Worm (Caenorhabditis elegans): Measurements from ENCODE around the gene ZK1128.7.
A peak's percentile ranks its signal among the peaks of the same experiment; 100 is the strongest.

ZK1128.7 gene

ce11 chrIII:10153003-10153402 lies 16.2 kb downstream of the ZK1128.7 start (continued):
- no peak for TF ChIP-seq mes-2 (tag; optimal IDR thresholded peaks at IDR 0.05; ENCODE audit: poor library complexity, severe bottlenecking)
- TF ChIP-seq duxl-1 (tag; optimal IDR thresholded peaks at IDR 0.05; ENCODE audit: poor library complexity): no peak
- TF ChIP-seq jun-1 (tag; optimal IDR thresholded peaks at IDR 0.05): no peak
- no peak for TF ChIP-seq egl-27 (tag; optimal IDR thresholded peaks at IDR 0.05)
- TF ChIP-seq pqm-1 (tag; optimal IDR thresholded peaks at IDR 0.05): no peak
- TF ChIP-seq spr-1 (tag; optimal IDR thresholded peaks at IDR 0.05): no peak
- TF ChIP-seq snpc-1.2 (GFP tag; IDR thresholded peaks at IDR 0.05): no peak
- no peak for TF ChIP-seq Y105C5A.15 (GFP tag; IDR thresholded peaks at IDR 0.05)
- no peak for TF ChIP-seq madf-5 (GFP tag; IDR thresholded peaks at IDR 0.05)
- TF ChIP-seq nhr-76 (tag; optimal IDR thresholded peaks at IDR 0.05): no peak
- TF ChIP-seq zip-11 (GFP tag; IDR thresholded peaks at IDR 0.05): no peak
- TF ChIP-seq zfp-2 (tag; optimal IDR thresholded peaks at IDR 0.05): no peak
- no peak for TF ChIP-seq lin-38 (GFP tag; IDR thresholded peaks at IDR 0.05)
- no peak for TF ChIP-seq ceh-28 (tag; optimal IDR thresholded peaks at IDR 0.05)
- no peak for TF ChIP-seq nhr-6 (tag; optimal IDR thresholded peaks at IDR 0.05)
- TF ChIP-seq nhr-102 (tag; optimal IDR thresholded peaks at IDR 0.05): no peak
- no peak for TF ChIP-seq F10B5.3 (tag; optimal IDR thresholded peaks at IDR 0.05)
- TF ChIP-seq spr-3 (GFP tag; optimal IDR thresholded peaks at IDR 0.05): no peak
- TF ChIP-seq skn-1 (tag; optimal IDR thresholded peaks at IDR 0.05): no peak
- peak; percentile 61 for TF ChIP-seq aha-1 (tag)
- peak; percentile 74 for TF ChIP-seq ctbp-1 (GFP tag; IDR thresholded peaks at IDR 0.05)
- TF ChIP-seq set-16 (GFP tag; IDR thresholded peaks at IDR 0.05): 0 out of 2 replicates have a peak, but pooled peaks have one; percentile 4
- TF ChIP-seq Y48G9A.11 (GFP tag; IDR thresholded peaks at IDR 0.05): no peak
- TF ChIP-seq tra-1 (GFP tag; IDR thresholded peaks at IDR 0.05): 0 out of 2 replicates have a peak, but pooled peaks have one; percentile 28
- TF ChIP-seq mdt-29 (GFP tag; IDR thresholded peaks at IDR 0.05): 0 out of 2 replicates have a peak, but pooled peaks have one; percentile 46
- peak in 1 of 2 experiments; percentile 96 for TF ChIP-seq unc-62 (GFP tag; optimal IDR thresholded peaks at IDR 0.05 in 1 of 2)
- TF ChIP-seq unc-62 (tag; optimal IDR thresholded peaks at IDR 0.05): no peak
- no peak for TF ChIP-seq tag-97 (GFP tag; IDR thresholded peaks at IDR 0.05)
- no peak for TF ChIP-seq nhr-11 (tag; optimal IDR thresholded peaks at IDR 0.05)
- TF ChIP-seq F37D6.2 (tag; optimal IDR thresholded peaks at IDR 0.05): peak; percentile 22
- peak; percentile 54 for TF ChIP-seq mep-1 (tag; optimal IDR thresholded peaks at IDR 0.05)
- peak; percentile 8 for TF ChIP-seq nhr-48 (tag; optimal IDR thresholded peaks at IDR 0.05)
- no peak for TF ChIP-seq lin-29 (GFP tag; IDR thresholded peaks at IDR 0.05)
- TF ChIP-seq lsy-2 (tag; optimal IDR thresholded peaks at IDR 0.05): peak; percentile 24 to 73
- no peak for TF ChIP-seq zip-2 (tag; optimal IDR thresholded peaks at IDR 0.05)
- no peak for TF ChIP-seq Y5F2A.4 (GFP tag; optimal IDR thresholded peaks at IDR 0.05)
- no peak for TF ChIP-seq T20F7.1 (GFP tag; optimal IDR thresholded peaks at IDR 0.05)
- TF ChIP-seq D1046.2 (GFP tag; IDR thresholded peaks at IDR 0.05): no peak
- peak; percentile 24 for TF ChIP-seq ces-1 (GFP tag; optimal IDR thresholded peaks at IDR 0.05)
- no peak for TF ChIP-seq sdz-12 (GFP tag; optimal IDR thresholded peaks at IDR 0.05)
- TF ChIP-seq daf-16 (GFP tag; optimal IDR thresholded peaks at IDR 0.05): no peak
- TF ChIP-seq daf-16 (tag; optimal IDR thresholded peaks at IDR 0.05): no peak
- TF ChIP-seq lin-39 (tag; optimal IDR thresholded peaks at IDR 0.05): no peak
- no peak for TF ChIP-seq snpc-4 (tag; optimal IDR thresholded peaks at IDR 0.05)
- no peak for TF ChIP-seq nhr-111 (GFP tag; optimal IDR thresholded peaks at IDR 0.05)
- TF ChIP-seq lin-13 (GFP tag; optimal IDR thresholded peaks at IDR 0.05): no peak
- no peak for TF ChIP-seq saeg-2 (GFP tag; IDR thresholded peaks at IDR 0.05)
- TF ChIP-seq nhr-41 (GFP tag; IDR thresholded peaks at IDR 0.05): no peak
- TF ChIP-seq F26F4.8 (GFP tag; conservative IDR thresholded peaks at IDR 0.05): no peak
- TF ChIP-seq daf-12 (tag; optimal IDR thresholded peaks at IDR 0.05): no peak
- no peak for TF ChIP-seq lin-15B (tag; optimal IDR thresholded peaks at IDR 0.05)
- peak; percentile 83 for TF ChIP-seq hlh-30 (tag; optimal IDR thresholded peaks at IDR 0.05; ENCODE audit: insufficient read depth)
- no peak for TF ChIP-seq nhr-28 (tag; optimal IDR thresholded peaks at IDR 0.05)
